Worm (Caenorhabditis elegans): ENCODE data around the gene grl-24.

ce11 chrIV:17427423-17427822 lies 48.2 kb downstream of the grl-24 start, which contains the start of gene C06A12.3:
- TF ChIP-seq elt-3 (tag; optimal IDR thresholded peaks at IDR 0.05) (no peak), unc-39 (tag; optimal IDR thresholded peaks at IDR 0.05) (no peak), lin-13 (tag; optimal IDR thresholded peaks at IDR 0.05) (no peak)

Data from whole organism, mixed stage, embryonic.